Worm (Caenorhabditis elegans) whole organism, L4 larva: ENCODE measurements around the gene W08F4.10.

ENCODE experiments used
- egl-27 ChIP-seq: sonication (generic microtip); optimal IDR thresholded peaks from 3 replicates; lab custom pipeline; 2017; ENCODE audit warnings: missing biosample characterization, missing genetic modification reagents, missing genetic modification characterization
- lir-3 ChIP-seq: sonication (generic microtip); optimal IDR thresholded peaks from 2 replicates; lab custom pipeline; 2016; ENCODE audit warnings: mild to moderate bottlenecking, missing genetic modification characterization, missing compliant biosample characterization

ce11 chrII:622478-622877, 31.5 kb upstream of the W08F4.10 start:
- TF ChIP-seq egl-27 = no peak
- no peak for TF ChIP-seq lir-3 (tag; lab: Kevin White, UChicago)
